Fruit fly (Drosophila melanogaster) whole organism, pupa: ENCODE data around the gene Sfp65A.

ENCODE experiments used
- CG10348 ChIP-seq: fragments of 200-800 bp; sonication (Bioruptor generic); IDR thresholded peaks from 2 replicates; pipeline ENCODE4 v1.3.6; 2022; ENCODE audit warnings: missing biosample characterization, missing genetic modification characterization
- CG12605 ChIP-seq: fragments of 200-800 bp; sonication (Bioruptor generic); IDR thresholded peaks from 2 replicates; pipeline ENCODE4 v1.3.6; 2022; ENCODE audit warnings: missing biosample characterization, missing genetic modification characterization
- CG13204 ChIP-seq: fragments of 200-800 bp; sonication (Bioruptor generic); optimal IDR thresholded peaks from 2 replicates; lab custom pipeline; 2018; ENCODE audit warnings: missing biosample characterization, mild to moderate bottlenecking, missing genetic modification characterization, moderate library complexity
- CG14655 ChIP-seq: fragments of 200-800 bp; sonication (Bioruptor generic); optimal IDR thresholded peaks from 3 replicates; lab custom pipeline; 2017; ENCODE audit warnings: mild to moderate bottlenecking, missing biosample characterization, missing genetic modification reagents, missing genetic modification characterization
- CG15710 ChIP-seq: fragments of 200-800 bp; sonication (Bioruptor generic); optimal IDR thresholded peaks from 2 replicates; lab custom pipeline; 2018; ENCODE audit warnings: missing biosample characterization, mild to moderate bottlenecking, missing genetic modification characterization, moderate library complexity
- CG17806 ChIP-seq: fragments of 200-800 bp; sonication (Bioruptor generic); optimal IDR thresholded peaks from 2 replicates; lab custom pipeline; 2018; ENCODE audit warnings: missing biosample characterization, mild to moderate bottlenecking, missing genetic modification characterization, moderate library complexity
- CG32121 ChIP-seq: fragments of 200-800 bp; sonication (Bioruptor generic); IDR thresholded peaks from 2 replicates; pipeline ENCODE4 v1.3.6; 2022; ENCODE audit warnings: missing biosample characterization, missing genetic modification characterization
- CG34367 ChIP-seq: fragments of 200-800 bp; sonication (Bioruptor generic); optimal IDR thresholded peaks from 2 replicates; lab custom pipeline; 2018; ENCODE audit warnings: missing biosample characterization, mild to moderate bottlenecking, missing genetic modification characterization
- CG4496 ChIP-seq: fragments of 200-800 bp; sonication (Bioruptor generic); IDR thresholded peaks from 3 replicates; pipeline ENCODE4 v1.3.6; 2022; ENCODE audit warnings: missing biosample characterization, missing genetic modification characterization
- CG8159 ChIP-seq: fragments of 200-800 bp; sonication (Bioruptor generic); optimal IDR thresholded peaks from 3 replicates; lab custom pipeline; 2018; ENCODE audit warnings: missing biosample characterization, mild to moderate bottlenecking, missing genetic modification characterization, moderate library complexity
- CG8301 ChIP-seq: fragments of 200-800 bp; sonication (Bioruptor generic); optimal IDR thresholded peaks from 2 replicates; lab custom pipeline; 2018; ENCODE audit warnings: missing biosample characterization, mild to moderate bottlenecking, missing genetic modification characterization
- CG9948 ChIP-seq: fragments of 200-800 bp; sonication (Bioruptor generic); optimal IDR thresholded peaks from 2 replicates; lab custom pipeline; 2018; ENCODE audit warnings: missing biosample characterization, mild to moderate bottlenecking, missing genetic modification characterization, moderate library complexity
- D1 ChIP-seq: fragments of 200-800 bp; sonication (Bioruptor generic); optimal IDR thresholded peaks from 2 replicates; lab custom pipeline; 2018; ENCODE audit warnings: missing biosample characterization, mild to moderate bottlenecking, missing genetic modification characterization, moderate library complexity
- EcR ChIP-seq: fragments of 200-800 bp; sonication (Bioruptor generic); optimal IDR thresholded peaks from 3 replicates; lab custom pipeline; 2019; ENCODE audit warnings: missing biosample characterization, missing genetic modification characterization, mild to moderate bottlenecking, moderate library complexity, missing genetic modification reagents
- Ets98B ChIP-seq: fragments of 200-800 bp; sonication (Bioruptor generic); IDR thresholded peaks from 2 replicates; pipeline ENCODE4 v1.3.6; 2022; ENCODE audit warnings: missing biosample characterization, missing genetic modification characterization
- Pif1A ChIP-seq: fragments of 200-800 bp; sonication (Bioruptor generic); optimal IDR thresholded peaks from 3 replicates; lab custom pipeline; 2016; ENCODE audit warnings: missing biosample characterization, missing genetic modification characterization
- Pif1B ChIP-seq: fragments of 200-800 bp; sonication (Bioruptor generic); optimal IDR thresholded peaks from 3 replicates; lab custom pipeline; 2016; ENCODE audit warnings: missing biosample characterization, missing genetic modification characterization
- Snoo ChIP-seq: fragments of 200-800 bp; sonication (Bioruptor generic); optimal IDR thresholded peaks from 3 replicates; lab custom pipeline; 2017; ENCODE audit warnings: missing biosample characterization, mild to moderate bottlenecking, missing genetic modification characterization, inconsistent platforms
- fd96Ca ChIP-seq: fragments of 200-800 bp; sonication (Bioruptor generic); IDR thresholded peaks from 3 replicates; pipeline ENCODE4 v1.3.6; 2022; ENCODE audit warnings: missing biosample characterization, missing genetic modification characterization
- gl ChIP-seq: fragments of 200-800 bp; sonication (Bioruptor generic); optimal IDR thresholded peaks from 2 replicates; lab custom pipeline; 2018; ENCODE audit warnings: missing biosample characterization, mild to moderate bottlenecking, missing genetic modification characterization
- rn ChIP-seq: fragments of 200-800 bp; sonication (Bioruptor generic); IDR thresholded peaks from 2 replicates; pipeline ENCODE4 v1.3.6; 2022; ENCODE audit warnings: missing biosample characterization, missing genetic modification characterization

The Sfp65A gene

DNA sequence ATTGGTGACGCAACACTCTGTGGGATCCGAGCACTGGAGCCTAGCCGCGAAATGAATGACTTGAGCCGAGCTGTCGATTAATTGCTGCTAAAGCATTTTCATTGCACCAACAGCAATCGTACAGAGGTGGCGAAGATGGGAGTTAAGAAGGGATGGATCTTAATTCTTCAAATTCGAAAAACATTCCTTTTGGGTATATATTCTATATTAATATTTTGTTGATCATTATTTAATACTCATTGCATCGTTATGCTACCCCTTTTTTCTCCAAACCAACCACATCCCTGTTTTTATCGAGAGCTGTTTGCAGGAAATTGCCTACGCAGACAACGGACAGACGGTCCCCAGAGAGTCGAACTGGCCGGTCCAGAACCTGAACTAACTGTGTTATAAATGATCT is 8.4 kb downstream of the Sfp65A start:
- TF ChIP-seq CG8301 (peak; percentile 74), CG8159 (peak; percentile 86), CG32121 (peak; percentile 54), Snoo (tag; lab: Kevin White, UChicago) (peak; percentile 30), CG9948 (tag; lab: Kevin White, UChicago) (peak; percentile 72), Pif1B (GFP tag; lab: Kevin White, UChicago) (peak; percentile 59), CG14655 (GFP tag; lab: Kevin White, UChicago) (peak; percentile 82), rn (GFP tag; lab: Robert Waterston, UW) (no peak), gl (tag; lab: Kevin White, UChicago) (peak; percentile 73), CG15710 (tag; lab: Kevin White, UChicago) (peak; percentile 85), EcR (GFP tag; lab: Kevin White, UChicago) (no peak), D1 (tag; lab: Kevin White, UChicago) (no peak), fd96Ca (GFP tag; lab: Robert Waterston, UW) (peak; percentile 76), Pif1A (GFP tag; lab: Kevin White, UChicago) (peak; percentile 69), CG10348 (GFP tag; lab: Robert Waterston, UW) (no peak), CG4496 (GFP tag; lab: Robert Waterston, UW) (peak; percentile 80), CG34367 (tag; lab: Kevin White, UChicago) (peak; percentile 79), CG12605 (GFP tag; lab: Robert Waterston, UW) (peak; percentile 76), CG17806 (tag; lab: Kevin White, UChicago) (peak; percentile 84), CG13204 (peak; percentile 55), Ets98B (GFP tag; lab: Robert Waterston, UW) (peak; percentile 60)

DNA sequence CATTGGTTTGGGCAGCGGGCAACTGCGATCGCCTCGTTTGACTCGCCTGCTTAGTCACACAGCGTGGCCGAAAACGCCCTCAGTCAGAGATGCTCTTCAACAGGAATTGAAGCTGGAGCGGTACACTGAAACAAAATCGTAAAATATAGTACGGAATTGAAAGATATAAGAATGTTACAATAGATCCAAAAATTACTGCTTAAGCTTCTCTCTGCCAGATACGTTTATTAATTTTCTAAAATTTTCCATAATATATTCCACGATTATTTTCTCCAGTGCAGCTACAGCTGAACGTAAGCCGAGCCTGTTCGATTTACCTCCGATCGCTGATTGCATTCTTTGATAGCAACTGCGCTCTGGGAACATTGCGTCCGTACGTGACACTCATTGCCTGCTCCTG is 9.1 kb downstream of the Sfp65A start:
- TF ChIP-seq CG15710 (tag; lab: Kevin White, UChicago) (peak; percentile 74), CG12605 (GFP tag; lab: Robert Waterston, UW) (no peak), Snoo (tag; lab: Kevin White, UChicago) (peak; percentile 73), D1 (tag; lab: Kevin White, UChicago) (peak; percentile 1), CG10348 (GFP tag; lab: Robert Waterston, UW) (no peak), rn (GFP tag; lab: Robert Waterston, UW) (no peak; the same call in 1 of the 2 replicates), CG34367 (tag; lab: Kevin White, UChicago) (peak; percentile 22), CG17806 (tag; lab: Kevin White, UChicago) (peak; percentile 78), EcR (GFP tag; lab: Kevin White, UChicago) (no peak), fd96Ca (GFP tag; lab: Robert Waterston, UW) (0 out of 3 replicates have a peak, but pooled peaks have one; percentile 31), CG13204 (no peak), CG4496 (GFP tag; lab: Robert Waterston, UW) (peak; percentile 61; the same call in 2 of the 3 replicates), CG8159 (peak; percentile 85), gl (tag; lab: Kevin White, UChicago) (peak; percentile 56), CG9948 (tag; lab: Kevin White, UChicago) (peak; percentile 74), CG14655 (GFP tag; lab: Kevin White, UChicago) (peak; percentile 74), CG8301 (peak; percentile 56), Pif1A (GFP tag; lab: Kevin White, UChicago) (peak; percentile 33), CG32121 (no peak), Pif1B (GFP tag; lab: Kevin White, UChicago) (peak; percentile 36), Ets98B (GFP tag; lab: Robert Waterston, UW) (no peak)

DNA sequence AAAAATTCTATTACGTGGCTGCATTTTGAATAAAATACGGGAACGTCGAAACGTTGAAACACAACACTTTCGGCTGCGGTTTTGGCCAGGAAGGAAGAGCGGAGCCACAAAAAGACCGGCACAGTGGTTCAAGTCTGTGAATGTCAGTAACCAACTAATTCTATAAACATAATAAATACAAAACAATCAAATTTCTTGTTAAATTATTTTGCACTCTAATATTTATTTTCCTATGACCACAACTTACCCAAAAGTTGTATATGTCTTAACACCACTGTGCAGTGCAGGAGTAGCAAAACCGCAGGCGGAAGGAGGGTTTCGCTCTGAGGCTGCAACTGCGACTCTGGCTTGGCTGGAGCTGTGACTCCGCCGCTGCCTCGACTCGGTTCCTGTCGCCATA is 13.6 kb downstream of the Sfp65A start:
- 0 out of 2 replicates have a peak, but pooled peaks have one; percentile 12 for TF ChIP-seq rn (GFP tag; lab: Robert Waterston, UW)
- peak; percentile 72 for TF ChIP-seq Pif1A (GFP tag; lab: Kevin White, UChicago)
- peak; percentile 84 for TF ChIP-seq CG8159
- TF ChIP-seq CG13204, result no peak
- TF ChIP-seq CG8301, result peak; percentile 40
- TF ChIP-seq CG9948 (tag; lab: Kevin White, UChicago), result peak; percentile 77
- no peak for TF ChIP-seq CG10348 (GFP tag; lab: Robert Waterston, UW)
- TF ChIP-seq CG12605 (GFP tag; lab: Robert Waterston, UW), result peak; percentile 68
- peak; percentile 57 for TF ChIP-seq Pif1B (GFP tag; lab: Kevin White, UChicago)
- TF ChIP-seq CG17806 (tag; lab: Kevin White, UChicago), result peak; percentile 79
- peak; percentile 66; the same call in 1 of the 3 replicates for TF ChIP-seq fd96Ca (GFP tag; lab: Robert Waterston, UW)
- peak; percentile 68 for TF ChIP-seq gl (tag; lab: Kevin White, UChicago)
- TF ChIP-seq EcR (GFP tag; lab: Kevin White, UChicago), result no peak
- peak; percentile 80 for TF ChIP-seq CG15710 (tag; lab: Kevin White, UChicago)
- peak; percentile 73 for TF ChIP-seq Snoo (tag; lab: Kevin White, UChicago)
- TF ChIP-seq CG34367 (tag; lab: Kevin White, UChicago), result peak; percentile 61
- TF ChIP-seq D1 (tag; lab: Kevin White, UChicago), result peak; percentile 49
- no peak for TF ChIP-seq CG32121
- peak; percentile 75 for TF ChIP-seq CG4496 (GFP tag; lab: Robert Waterston, UW)
- TF ChIP-seq Ets98B (GFP tag; lab: Robert Waterston, UW), result peak; percentile 61
- peak; percentile 66 for TF ChIP-seq CG14655 (GFP tag; lab: Kevin White, UChicago)

DNA sequence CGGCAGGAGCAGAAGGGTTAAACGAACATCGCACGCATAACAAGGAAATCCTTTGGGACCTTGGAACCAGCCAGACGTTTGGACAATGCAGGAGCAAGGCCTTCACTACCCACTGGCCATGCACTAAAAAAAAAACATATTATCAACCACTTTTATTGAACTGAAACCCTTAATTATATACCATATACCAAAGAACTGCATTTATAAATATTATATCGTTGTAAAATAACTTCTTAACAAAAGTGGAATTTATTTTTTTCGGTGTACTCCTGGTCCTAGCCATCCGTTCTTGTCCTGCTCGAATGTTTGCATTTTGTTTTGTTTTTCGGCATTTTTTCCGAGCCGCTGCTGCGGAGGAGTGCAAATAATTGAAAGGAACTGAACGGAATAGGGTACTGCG is 14.1 kb downstream of the Sfp65A start:
- TF ChIP-seq CG14655 (GFP tag; lab: Kevin White, UChicago), result peak; percentile 6
- TF ChIP-seq Snoo (tag; lab: Kevin White, UChicago), result peak; percentile 46
- peak; percentile 73 for TF ChIP-seq CG17806 (tag; lab: Kevin White, UChicago)
- TF ChIP-seq CG4496 (GFP tag; lab: Robert Waterston, UW), result peak; percentile 36; the same call in 1 of the 3 replicates
- TF ChIP-seq CG8301, result no peak
- no peak for TF ChIP-seq gl (tag; lab: Kevin White, UChicago)
- TF ChIP-seq CG8159, result peak; percentile 81
- no peak for TF ChIP-seq CG13204
- no peak for TF ChIP-seq CG10348 (GFP tag; lab: Robert Waterston, UW)
- TF ChIP-seq CG34367 (tag; lab: Kevin White, UChicago), result peak; percentile 49
- TF ChIP-seq D1 (tag; lab: Kevin White, UChicago), result no peak
- no peak for TF ChIP-seq Ets98B (GFP tag; lab: Robert Waterston, UW)
- TF ChIP-seq CG32121, result no peak
- TF ChIP-seq CG9948 (tag; lab: Kevin White, UChicago), result peak; percentile 48
- TF ChIP-seq CG15710 (tag; lab: Kevin White, UChicago), result peak; percentile 66
- TF ChIP-seq EcR (GFP tag; lab: Kevin White, UChicago), result no peak
- no peak for TF ChIP-seq rn (GFP tag; lab: Robert Waterston, UW)
- TF ChIP-seq CG12605 (GFP tag; lab: Robert Waterston, UW), result 0 out of 2 replicates have a peak, but pooled peaks have one; percentile 32
- TF ChIP-seq Pif1B (GFP tag; lab: Kevin White, UChicago), result peak; percentile 14
- peak; percentile 28 for TF ChIP-seq Pif1A (GFP tag; lab: Kevin White, UChicago)
- no peak for TF ChIP-seq fd96Ca (GFP tag; lab: Robert Waterston, UW)
